Worm (Caenorhabditis elegans) whole organism, L3 larva: ENCODE results near the gene T19C4.5.
A peak's percentile ranks its signal among the peaks of the same experiment; 100 is the strongest.

ENCODE experiments used
- R02D3.7 ChIP-seq: fragments of 150-350 bp; optimal IDR thresholded peaks from 2 replicates; lab custom pipeline; 2014; ENCODE audit warnings: missing biosample characterization, missing genetic modification characterization
- ZK546.5 ChIP-seq: sonication (generic microtip); optimal IDR thresholded peaks from 2 replicates; lab custom pipeline; 2017; ENCODE audit warnings: missing biosample characterization, missing genetic modification characterization
- aly-2 ChIP-seq: fragments of 150-350 bp; optimal IDR thresholded peaks from 2 replicates; lab custom pipeline; 2014; ENCODE audit warnings: missing biosample characterization, missing genetic modification characterization
- ceh-16 ChIP-seq: sonication (generic microtip); optimal IDR thresholded peaks from 2 replicates; lab custom pipeline; 2017; ENCODE audit warnings: missing biosample characterization, missing genetic modification characterization
- ceh-28 ChIP-seq: fragments of 150-350 bp; optimal IDR thresholded peaks from 2 replicates; lab custom pipeline; 2014; ENCODE audit warnings: missing biosample characterization, missing genetic modification reagents, missing genetic modification characterization
- daf-12 ChIP-seq: fragments of 150-350 bp; optimal IDR thresholded peaks from 2 replicates; lab custom pipeline; 2014; ENCODE audit warnings: missing biosample characterization, missing genetic modification reagents, missing genetic modification characterization
- egl-27 ChIP-seq: sonication (generic microtip); optimal IDR thresholded peaks from 4 replicates; lab custom pipeline; 2017; ENCODE audit warnings: missing biosample characterization, missing genetic modification reagents, missing genetic modification characterization
- egl-5 ChIP-seq: fragments of 150-350 bp; optimal IDR thresholded peaks from 2 replicates; lab custom pipeline; 2017; ENCODE audit warnings: missing biosample characterization, missing genetic modification reagents, missing genetic modification characterization, inconsistent platforms
- elt-1 ChIP-seq: fragments of 150-350 bp; optimal IDR thresholded peaks from 2 replicates; lab custom pipeline; 2014; ENCODE audit warnings: missing biosample characterization, missing genetic modification characterization
- elt-2 ChIP-seq: sonication (generic microtip); optimal IDR thresholded peaks from 2 replicates; lab custom pipeline; 2016; ENCODE audit warnings: missing genetic modification reagents, mild to moderate bottlenecking, missing genetic modification characterization, missing compliant biosample characterization
- eor-1 ChIP-seq, 2 experiments: fragments of 150-350 bp; optimal IDR thresholded peaks; 2 replicates each; lab custom pipeline; 2014 to 2018; ENCODE audit warnings: missing biosample characterization in 2 of 2, missing genetic modification characterization in 2 of 2
- fkh-10 ChIP-seq: sonication (generic microtip); optimal IDR thresholded peaks from 2 replicates; lab custom pipeline; 2017; ENCODE audit warnings: missing biosample characterization, missing genetic modification reagents, missing genetic modification characterization
- jun-1 ChIP-seq: fragments of 150-350 bp; optimal IDR thresholded peaks from 2 replicates; lab custom pipeline; 2014; ENCODE audit warnings: missing biosample characterization, missing genetic modification reagents, missing genetic modification characterization
- lin-39 ChIP-seq: fragments of 150-350 bp; optimal IDR thresholded peaks from 2 replicates; lab custom pipeline; 2018; ENCODE audit warnings: missing biosample characterization, missing genetic modification reagents, missing genetic modification characterization
- mdl-1 ChIP-seq: fragments of 150-350 bp; optimal IDR thresholded peaks from 2 replicates; lab custom pipeline; 2014; ENCODE audit warnings: missing biosample characterization, missing genetic modification characterization
- nhr-11 ChIP-seq: fragments of 150-350 bp; optimal IDR thresholded peaks from 2 replicates; lab custom pipeline; 2014; ENCODE audit warnings: missing biosample characterization, missing genetic modification characterization
- nhr-23 ChIP-seq: fragments of 150-350 bp; optimal IDR thresholded peaks from 2 replicates; lab custom pipeline; 2014; ENCODE audit warnings: missing biosample characterization, missing genetic modification reagents, missing genetic modification characterization
- nhr-237 ChIP-seq: fragments of 150-350 bp; optimal IDR thresholded peaks from 2 replicates; lab custom pipeline; 2014; ENCODE audit warnings: missing biosample characterization, missing genetic modification characterization
- nhr-25 ChIP-seq: sonication (generic microtip); optimal IDR thresholded peaks from 2 replicates; lab custom pipeline; 2017; ENCODE audit warnings: missing biosample characterization, missing genetic modification characterization
- nhr-28 ChIP-seq: fragments of 150-350 bp; optimal IDR thresholded peaks from 2 replicates; lab custom pipeline; 2014; ENCODE audit warnings: missing biosample characterization, missing genetic modification characterization
- nhr-43 ChIP-seq: sonication (generic microtip); optimal IDR thresholded peaks from 2 replicates; lab custom pipeline; 2016; ENCODE audit warnings: mild to moderate bottlenecking, missing genetic modification characterization, missing compliant biosample characterization; ENCODE audit not compliant: poor library complexity, severe bottlenecking
- nhr-67 ChIP-seq: fragments of 150-350 bp; optimal IDR thresholded peaks from 2 replicates; lab custom pipeline; 2014; ENCODE audit warnings: missing biosample characterization, missing genetic modification characterization
- pqm-1 ChIP-seq: fragments of 150-350 bp; optimal IDR thresholded peaks from 2 replicates; lab custom pipeline; 2017; ENCODE audit warnings: missing biosample characterization, missing genetic modification characterization, inconsistent platforms
- sea-2 ChIP-seq: fragments of 150-350 bp; sonication (generic microtip); optimal IDR thresholded peaks from 4 replicates; lab custom pipeline; 2014; ENCODE audit warnings: missing biosample characterization, missing genetic modification reagents, missing genetic modification characterization
- tbx-2 ChIP-seq: sonication (generic microtip); optimal IDR thresholded peaks from 2 replicates; lab custom pipeline; 2016; ENCODE audit warnings: mild to moderate bottlenecking, missing genetic modification characterization, missing compliant biosample characterization
- unc-62 ChIP-seq: fragments of 150-350 bp; sonication (generic microtip); optimal IDR thresholded peaks from 4 replicates; lab custom pipeline; 2014; ENCODE audit warnings: missing biosample characterization, missing genetic modification reagents, missing genetic modification characterization

Gene T19C4.5

DNA sequence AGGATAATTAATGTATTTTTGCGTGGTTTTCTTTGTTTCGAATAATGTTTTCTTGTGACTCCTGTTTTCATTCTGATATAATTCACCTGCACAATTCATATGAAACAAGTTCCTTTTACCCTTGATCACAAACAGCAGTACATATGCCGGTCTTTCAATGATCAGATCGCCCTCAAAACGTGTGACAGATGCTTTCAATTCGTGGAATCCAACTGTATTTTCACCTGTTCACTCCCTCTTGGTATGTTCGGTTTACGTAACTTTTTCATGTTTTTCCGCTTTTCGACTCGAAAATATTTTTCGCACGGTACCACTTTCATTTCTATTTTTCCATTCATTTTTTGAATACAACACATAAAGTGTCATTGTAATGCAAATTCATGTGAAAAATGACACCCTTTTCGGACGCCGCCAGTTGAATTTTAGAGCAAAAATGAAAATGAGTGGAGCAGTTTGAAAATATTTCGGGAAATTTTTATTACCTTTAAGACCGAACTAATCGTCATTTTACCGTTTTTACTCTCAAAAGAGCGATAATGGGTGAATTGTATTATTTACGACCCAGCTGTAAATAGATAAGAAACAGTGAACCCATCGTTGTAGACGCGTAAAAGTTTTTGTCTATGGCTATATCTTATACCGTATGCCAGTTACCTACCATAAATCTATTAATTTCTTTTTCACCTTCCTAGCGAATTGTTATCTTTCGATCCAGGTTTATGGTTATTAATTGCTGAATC, 30.0 kb downstream of the T19C4.5 start, which contains the start of gene K10D6.4:
TSS of gene K10D6.4 (plus strand) at position 100 of the 740 bp plus-strand sequence.
- TF ChIP-seq elt-1 (tag; lab: Kevin White, UChicago) (no peak), R02D3.7 (tag; lab: Kevin White, UChicago) (no peak), elt-2 (tag; lab: Kevin White, UChicago) (peak; percentile 75), pqm-1 (tag; lab: Kevin White, UChicago) (peak; percentile 13)

DNA sequence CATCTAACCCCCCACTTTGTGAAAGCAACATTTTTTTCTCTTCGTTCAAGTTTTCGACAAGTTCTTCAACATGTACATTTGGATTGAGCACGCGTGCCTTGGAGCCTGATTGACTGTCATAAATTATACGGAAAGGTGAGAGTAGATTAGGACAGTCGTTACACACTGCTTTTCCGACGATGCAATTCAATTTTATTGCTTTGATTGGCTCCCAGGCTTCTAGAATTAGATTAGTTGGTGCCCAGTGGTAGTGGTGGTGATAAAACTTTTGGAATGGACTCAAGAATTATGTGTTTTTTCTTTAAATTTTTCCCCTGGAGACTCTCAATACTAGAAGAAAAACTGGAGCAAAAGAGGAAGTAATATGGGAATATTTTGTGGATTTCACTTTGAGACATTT, 32.4 kb downstream of the T19C4.5 start:
- TF ChIP-seq lin-39 (tag; lab: Kevin White, UChicago) = no peak
- no peak for TF ChIP-seq unc-62 (GFP tag; lab: Kevin White, UChicago)
- TF ChIP-seq egl-5 = peak; percentile 91

DNA sequence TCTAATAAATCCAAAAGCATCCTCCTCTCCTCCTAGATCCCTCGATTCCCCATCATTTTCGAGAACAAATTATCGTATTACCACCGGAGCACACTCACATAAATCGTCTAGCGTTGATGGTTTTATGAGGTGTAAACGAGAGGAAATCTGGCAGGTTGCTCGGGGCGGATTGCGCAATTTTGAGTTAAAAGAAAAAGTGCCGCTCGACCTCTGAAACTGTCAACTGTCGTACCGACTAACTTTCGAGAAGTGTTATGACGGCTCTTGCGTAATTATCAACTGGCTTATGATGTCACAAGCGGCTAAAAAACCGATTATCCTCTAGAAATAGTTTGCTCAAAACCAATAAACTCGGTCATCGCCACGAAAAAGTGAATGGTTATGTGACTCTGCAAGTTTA, 34.5 kb downstream of the T19C4.5 start:
- TF ChIP-seq nhr-25 (tag; lab: Kevin White, UChicago) = no peak
- no peak for TF ChIP-seq egl-27 (tag; lab: Kevin White, UChicago)
- no peak for TF ChIP-seq elt-2 (tag; lab: Kevin White, UChicago)
- TF ChIP-seq nhr-28 (tag; lab: Kevin White, UChicago) = no peak
- no peak for TF ChIP-seq tbx-2 (tag; lab: Kevin White, UChicago)
- no peak for TF ChIP-seq nhr-67 (tag; lab: Kevin White, UChicago)
- TF ChIP-seq daf-12 (tag; lab: Kevin White, UChicago) = no peak
- TF ChIP-seq nhr-11 = no peak
- no peak for TF ChIP-seq ceh-28 (tag; lab: Kevin White, UChicago)
- TF ChIP-seq ceh-16 (tag; lab: Kevin White, UChicago) = no peak

DNA sequence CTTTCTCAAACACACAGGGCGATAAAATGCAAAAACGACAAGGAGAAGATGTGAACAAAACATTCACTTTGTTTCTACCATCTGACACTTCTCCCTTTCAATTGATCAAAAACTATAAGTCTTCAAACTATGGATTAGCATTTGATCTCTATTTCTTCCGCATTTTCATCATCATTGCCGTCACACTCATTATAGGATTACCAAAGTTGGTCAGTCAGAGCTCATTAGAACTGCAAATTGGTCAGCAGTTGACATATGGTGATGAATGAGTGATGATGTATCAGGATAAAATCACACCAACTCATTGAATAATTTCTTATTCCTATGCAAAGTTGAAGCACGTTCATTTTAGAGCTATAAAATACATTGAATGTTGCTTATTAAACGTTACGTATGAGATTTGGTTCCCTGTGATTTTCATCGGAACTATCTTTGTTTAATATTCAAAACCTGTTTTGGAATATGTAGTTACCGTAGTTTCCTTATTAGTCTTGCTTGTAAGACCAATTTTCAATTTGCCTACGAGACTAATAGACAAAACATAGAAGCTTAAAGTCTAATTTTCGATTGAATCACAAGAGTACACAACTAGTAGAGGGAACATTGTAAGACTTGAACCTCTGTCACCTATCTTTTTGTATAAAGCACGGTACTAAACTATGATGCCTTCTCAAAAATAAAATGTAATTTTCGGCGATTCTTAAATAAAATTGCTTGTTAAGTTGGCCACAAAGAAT, 37.6 kb downstream of the T19C4.5 start:
- TF ChIP-seq R02D3.7 (tag; lab: Kevin White, UChicago) = no peak
- no peak for TF ChIP-seq egl-27 (tag; lab: Kevin White, UChicago)

DNA sequence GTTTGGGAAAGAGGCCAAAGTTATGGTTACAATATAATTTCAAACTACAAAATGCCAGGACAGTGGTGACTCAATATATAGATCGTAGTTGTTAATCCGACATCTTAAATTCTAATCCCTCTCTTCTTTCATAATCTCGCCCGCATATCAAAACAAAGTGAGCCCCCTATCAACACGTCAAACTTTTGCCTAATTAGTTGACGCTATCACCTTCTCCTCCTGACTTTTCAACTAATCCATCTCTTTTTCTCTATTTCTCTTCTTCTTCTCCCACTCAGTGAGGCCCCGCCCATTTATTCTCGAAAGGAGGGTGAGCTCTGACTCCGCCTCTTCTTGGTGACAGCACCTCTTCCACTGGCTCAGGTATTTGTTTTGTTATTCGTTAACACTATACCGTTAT, 39.3 kb downstream of the T19C4.5 start:
- no peak for TF ChIP-seq nhr-237 (tag; lab: Kevin White, UChicago)
- no peak for TF ChIP-seq mdl-1 (tag; lab: Kevin White, UChicago)
- TF ChIP-seq egl-5 = peak; percentile 5
- no peak for TF ChIP-seq fkh-10 (GFP tag; lab: Kevin White, UChicago)
- TF ChIP-seq aly-2 (tag; lab: Kevin White, UChicago) = no peak
- TF ChIP-seq jun-1 (tag; lab: Kevin White, UChicago) = no peak

DNA sequence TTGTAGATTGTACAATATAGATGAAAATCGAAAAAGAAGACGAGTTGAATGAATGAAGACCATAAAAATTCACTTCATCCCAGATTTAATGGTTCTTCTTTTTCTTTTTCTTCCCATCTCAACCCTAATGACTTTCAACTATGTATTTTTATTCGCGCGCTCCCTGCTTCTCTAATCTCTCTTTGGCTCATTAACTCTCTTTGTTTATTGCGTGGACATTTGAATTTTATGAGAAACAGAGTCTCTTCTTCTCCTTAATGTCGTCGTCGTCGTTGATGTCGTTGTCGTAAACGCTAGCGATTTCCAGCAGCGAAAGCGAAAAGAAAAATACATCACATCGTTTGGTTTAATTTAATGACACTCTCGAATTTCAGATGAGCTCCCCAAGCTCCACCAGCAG, 42.6 kb downstream of the T19C4.5 start:
- TF ChIP-seq egl-5 (peak; percentile 82), unc-62 (GFP tag; lab: Kevin White, UChicago) (no peak), nhr-43 (tag; lab: Kevin White, UChicago) (no peak), nhr-67 (tag; lab: Kevin White, UChicago) (no peak)

DNA sequence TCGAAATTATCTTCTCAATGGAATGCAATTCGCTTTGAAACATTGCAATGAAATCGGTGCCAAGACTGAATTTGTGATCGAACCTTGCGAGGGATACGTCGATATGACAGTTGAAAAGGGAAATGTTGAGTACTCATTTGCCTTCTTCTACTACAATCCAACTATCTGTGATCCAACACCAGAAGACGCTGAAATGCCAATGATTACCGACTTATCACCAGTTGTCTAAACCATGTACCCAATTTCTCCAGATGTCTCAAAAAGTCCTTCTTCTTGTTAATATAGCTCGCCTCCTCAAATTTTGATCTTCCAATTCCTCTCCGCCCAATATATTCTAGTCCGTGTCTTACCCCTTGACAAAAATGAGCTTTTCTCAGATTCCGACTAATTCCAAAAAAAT, 44.1 kb downstream of the T19C4.5 start:
- TF ChIP-seq nhr-23 (tag; lab: Kevin White, UChicago) = no peak
- no peak for TF ChIP-seq sea-2 (GFP tag; lab: Kevin White, UChicago)
- no peak for TF ChIP-seq eor-1 (tag; optimal IDR thresholded peaks at IDR 0.05; lab: Kevin White, UChicago)
- TF ChIP-seq egl-5 = no peak
- no peak for TF ChIP-seq ceh-16 (tag; lab: Kevin White, UChicago)
- TF ChIP-seq pqm-1 (tag; lab: Kevin White, UChicago) = no peak
- no peak for TF ChIP-seq ZK546.5 (tag; lab: Kevin White, UChicago)
- TF ChIP-seq nhr-67 (tag; lab: Kevin White, UChicago) = no peak
